Fruit fly (Drosophila melanogaster) whole organism, embryonic: ENCODE data around the gene klu.

Experiments used
- CG11456 ChIP-seq: fragments of 200-800 bp; sonication (Bioruptor generic); IDR thresholded peaks from 3 replicates; pipeline ENCODE4 v1.3.6; 2022; ENCODE audit warnings: missing biosample characterization, missing genetic modification characterization
- CG12071 ChIP-seq: fragments of 200-800 bp; sonication (Bioruptor generic); optimal IDR thresholded peaks from 3 replicates; lab custom pipeline; 2018; ENCODE audit warnings: missing biosample characterization, mild to moderate bottlenecking, missing genetic modification characterization
- CG12769 ChIP-seq: fragments of 200-800 bp; sonication (Bioruptor generic); optimal IDR thresholded peaks from 2 replicates; lab custom pipeline; 2019; ENCODE audit warnings: missing biosample characterization, mild to moderate bottlenecking, missing genetic modification characterization, moderate library complexity
- CG13894 ChIP-seq: fragments of 200-800 bp; sonication (Bioruptor generic); optimal IDR thresholded peaks from 3 replicates; lab custom pipeline; 2018; ENCODE audit warnings: missing biosample characterization, mild to moderate bottlenecking, missing genetic modification characterization, moderate library complexity
- CG15073 ChIP-seq: fragments of 200-800 bp; sonication (Bioruptor generic); optimal IDR thresholded peaks from 2 replicates; lab custom pipeline; 2016; ENCODE audit warnings: missing biosample characterization, missing genetic modification characterization
- CG15269 ChIP-seq: fragments of 200-800 bp; sonication (Bioruptor generic); optimal IDR thresholded peaks from 2 replicates; lab custom pipeline; 2018; ENCODE audit warnings: missing biosample characterization, mild to moderate bottlenecking, missing genetic modification characterization, moderate library complexity
- CG15514 ChIP-seq: fragments of 200-800 bp; sonication (Bioruptor generic); optimal IDR thresholded peaks from 3 replicates; lab custom pipeline; 2017; ENCODE audit warnings: missing biosample characterization, missing genetic modification characterization, mild to moderate bottlenecking, moderate library complexity, missing genetic modification reagents
- CG17385 ChIP-seq: fragments of 200-800 bp; sonication (Bioruptor generic); optimal IDR thresholded peaks from 3 replicates; lab custom pipeline; 2018; ENCODE audit warnings: missing biosample characterization, mild to moderate bottlenecking, missing genetic modification characterization
- CG17612 ChIP-seq: fragments of 200-800 bp; sonication (Bioruptor generic); IDR thresholded peaks from 2 replicates; pipeline ENCODE4 v1.3.6; 2022; ENCODE audit warnings: missing biosample characterization, missing genetic modification characterization
- CG2199 ChIP-seq: fragments of 200-800 bp; sonication (Bioruptor generic); IDR thresholded peaks from 3 replicates; pipeline ENCODE4 v1.3.6; 2022; ENCODE audit warnings: missing biosample characterization, missing genetic modification characterization
- CG2875 ChIP-seq: fragments of 200-800 bp; sonication (Bioruptor generic); optimal IDR thresholded peaks from 2 replicates; lab custom pipeline; 2017; ENCODE audit warnings: missing biosample characterization, mild to moderate bottlenecking, missing genetic modification characterization, missing genetic modification reagents
- CG3995 ChIP-seq: fragments of 200-800 bp; sonication (Bioruptor generic); optimal IDR thresholded peaks from 3 replicates; lab custom pipeline; 2016; ENCODE audit warnings: missing biosample characterization, missing genetic modification characterization
- CG6791 ChIP-seq: fragments of 200-800 bp; sonication (Bioruptor generic); IDR thresholded peaks from 3 replicates; pipeline ENCODE4 v1.3.6; 2022; ENCODE audit warnings: missing biosample characterization, missing genetic modification characterization; ENCODE audit not compliant: partially characterized antibody
- CG8290 ChIP-seq, 3 experiments: fragments of 200-800 bp; sonication (Bioruptor generic); optimal IDR thresholded peaks; 2 replicates each; lab custom pipeline; 2016 to 2019; ENCODE audit warnings: missing biosample characterization in 3 of 3, missing genetic modification characterization in 3 of 3, mild to moderate bottlenecking in 2 of 3, moderate library complexity in 1 of 3
- CG9437 ChIP-seq: fragments of 200-800 bp; sonication (Bioruptor generic); optimal IDR thresholded peaks from 2 replicates; lab custom pipeline; 2018; ENCODE audit warnings: missing biosample characterization, mild to moderate bottlenecking, missing genetic modification characterization
- D19A ChIP-seq: fragments of 200-800 bp; optimal IDR thresholded peaks from 3 replicates; lab custom pipeline; 2019; ENCODE audit warnings: missing biosample characterization, mild to moderate bottlenecking, missing genetic modification characterization, moderate library complexity
- Dip3 ChIP-seq: fragments of 200-800 bp; sonication (Bioruptor generic); optimal IDR thresholded peaks from 3 replicates; lab custom pipeline; 2016; ENCODE audit warnings: missing biosample characterization, missing genetic modification characterization
- Drgx ChIP-seq: fragments of 200-800 bp; sonication (Bioruptor generic); IDR thresholded peaks from 2 replicates; pipeline ENCODE4 v1.3.6; 2022; ENCODE audit warnings: missing biosample characterization, missing genetic modification characterization
- Ets65A ChIP-seq: fragments of 200-800 bp; sonication (Bioruptor generic); peaks from one replicate; lab custom pipeline; 2016; ENCODE audit warnings: missing biosample characterization, missing genetic modification characterization
- Gug ChIP-seq: fragments of 200-800 bp; sonication (Bioruptor generic); IDR thresholded peaks from 4 replicates; pipeline ENCODE4 v1.3.6; 2022; ENCODE audit warnings: missing biosample characterization, missing genetic modification characterization
- HLH4C ChIP-seq: fragments of 200-800 bp; sonication (Bioruptor generic); IDR thresholded peaks from 3 replicates; pipeline ENCODE4 v1.3.6; 2022; ENCODE audit warnings: missing biosample characterization, missing genetic modification characterization; ENCODE audit not compliant: partially characterized antibody
- Hr78 ChIP-seq, 2 experiments: fragments of 200-800 bp in 1 of 2; fragments of >200 bp in 1 of 2; sonication (Bioruptor generic) in 1 of 2; optimal IDR thresholded peaks; 2 replicates each; lab custom pipeline; 2017 to 2019; ENCODE audit warnings: missing biosample characterization in 2 of 2, missing genetic modification characterization in 2 of 2, mild to moderate bottlenecking in 1 of 2, moderate library complexity in 1 of 2
- Hsf ChIP-seq: fragments of 200-800 bp; sonication (Bioruptor generic); optimal IDR thresholded peaks from 3 replicates; lab custom pipeline; 2016; ENCODE audit warnings: missing biosample characterization, missing genetic modification characterization
- MBD-R2 ChIP-seq: fragments of 200-800 bp; sonication (Bioruptor generic); IDR thresholded peaks from 2 replicates; pipeline ENCODE4 v1.3.6; 2022; ENCODE audit warnings: missing biosample characterization, missing genetic modification characterization
- Med ChIP-seq: fragments of 200-800 bp; sonication (Bioruptor generic); peaks from one replicate; lab custom pipeline; 2016; ENCODE audit warnings: missing biosample characterization, missing genetic modification characterization, mild to moderate bottlenecking, inconsistent platforms, moderate library complexity
- Mes4 ChIP-seq: fragments of 200-800 bp; sonication (Bioruptor generic); optimal IDR thresholded peaks from 2 replicates; lab custom pipeline; 2016; ENCODE audit warnings: missing biosample characterization, missing genetic modification characterization
- Mrtf ChIP-seq: fragments of 200-800 bp; sonication (Bioruptor generic); IDR thresholded peaks from 3 replicates; pipeline ENCODE4 v1.3.6; 2022; ENCODE audit warnings: missing biosample characterization, missing genetic modification characterization
- aop ChIP-seq: fragments of 200-800 bp; sonication (Bioruptor generic); IDR thresholded peaks from 2 replicates; pipeline ENCODE4 v1.3.6; 2022; ENCODE audit warnings: missing biosample characterization, missing genetic modification characterization
- chinmo ChIP-seq: fragments of 200-800 bp; sonication (Bioruptor generic); IDR thresholded peaks from 4 replicates; pipeline ENCODE4 v1.3.6; 2022; ENCODE audit warnings: missing biosample characterization, missing genetic modification characterization; ENCODE audit not compliant: partially characterized antibody
- cwo ChIP-seq: fragments of 200-800 bp; sonication (Bioruptor generic); optimal IDR thresholded peaks from 3 replicates; lab custom pipeline; 2017; ENCODE audit warnings: missing biosample characterization, missing genetic modification characterization, mild to moderate bottlenecking, moderate library complexity, missing genetic modification reagents
- esg ChIP-seq: fragments of 200-800 bp; sonication (Bioruptor generic); conservative IDR thresholded peaks from 2 replicates; pipeline ENCODE4 v1.3.6; 2022; ENCODE audit warnings: missing biosample characterization, missing genetic modification characterization
- gcm ChIP-seq: fragments of 200-800 bp; sonication (Bioruptor generic); optimal IDR thresholded peaks from 2 replicates; lab custom pipeline; 2019; ENCODE audit warnings: missing biosample characterization, mild to moderate bottlenecking, missing genetic modification characterization, moderate library complexity
- grn ChIP-seq: fragments of 200-800 bp; sonication (Bioruptor generic); optimal IDR thresholded peaks from 3 replicates; lab custom pipeline; 2017; ENCODE audit warnings: missing biosample characterization, missing genetic modification characterization
- hth ChIP-seq: fragments of >200 bp; optimal IDR thresholded peaks from 2 replicates; lab custom pipeline; 2017; ENCODE audit warnings: inconsistent platforms
- kni ChIP-seq: fragments of 200-800 bp; sonication (Bioruptor generic); optimal IDR thresholded peaks from 3 replicates; lab custom pipeline; 2017; ENCODE audit warnings: mild to moderate bottlenecking, missing biosample characterization, missing genetic modification reagents, missing genetic modification characterization
- knrl ChIP-seq: fragments of 200-800 bp; sonication (Bioruptor generic); IDR thresholded peaks from 3 replicates; pipeline ENCODE4 v1.3.6; 2022; ENCODE audit warnings: missing biosample characterization, missing genetic modification characterization; ENCODE audit not compliant: partially characterized antibody
- row ChIP-seq: fragments of 200-800 bp; sonication (Bioruptor generic); IDR thresholded peaks from 3 replicates; pipeline ENCODE4 v1.3.6; 2022; ENCODE audit warnings: missing biosample characterization, missing genetic modification characterization
- ttk ChIP-seq: fragments of 200-800 bp; sonication (Bioruptor generic); IDR thresholded peaks from 2 replicates; pipeline ENCODE4 v2.1.2; 2022; ENCODE audit warnings: missing biosample characterization, missing genetic modification characterization
- z ChIP-seq: fragments of 200-800 bp; sonication (Bioruptor generic); IDR thresholded peaks from 3 replicates; pipeline ENCODE4 v1.3.6; 2022; ENCODE audit warnings: missing biosample characterization, missing genetic modification characterization

Gene klu

DNA sequence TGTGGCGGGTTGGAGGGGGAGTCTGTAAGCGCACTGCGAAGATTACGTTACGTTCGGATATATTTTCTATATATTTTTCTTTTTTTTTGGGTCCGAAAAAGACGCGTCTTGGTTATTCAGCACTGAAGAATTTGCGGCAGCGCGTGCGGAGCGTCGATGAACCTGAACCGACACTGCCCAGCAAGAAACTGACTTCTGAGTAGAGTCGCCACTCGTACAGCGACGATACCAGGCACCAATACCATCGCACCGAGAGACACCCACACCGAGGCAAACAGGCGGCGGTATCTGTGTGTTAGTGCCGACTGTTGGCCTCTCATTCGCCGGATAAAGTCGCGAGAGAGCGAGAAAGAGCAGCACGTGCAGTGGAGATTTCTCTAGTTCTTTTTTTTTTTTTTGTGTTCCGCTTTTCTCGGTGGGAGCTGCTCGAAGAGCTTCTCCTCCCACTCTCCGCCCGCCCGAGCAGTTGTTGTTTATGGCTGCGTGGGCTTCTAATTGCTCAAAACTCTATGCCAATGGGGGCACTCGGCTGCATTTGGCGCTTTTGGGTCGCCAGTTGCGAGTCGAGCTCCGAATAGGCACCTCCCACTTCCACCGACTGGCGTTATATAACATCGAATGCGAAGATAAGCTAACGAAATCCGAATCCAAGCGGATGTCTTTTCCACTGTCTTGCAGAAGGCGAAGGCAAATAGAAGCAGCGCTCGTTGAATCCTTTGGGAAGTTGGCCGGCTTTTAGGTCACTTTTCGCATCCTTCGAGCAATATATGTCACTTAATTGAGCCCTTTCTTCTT lies at the start of gene klu (continued):
- TF ChIP-seq MBD-R2 (peak; percentile 25; the same call in 1 of the 2 replicates), Hsf (no peak), Mes4 (GFP tag; lab: Kevin White, UChicago) (no peak), aop (no peak), Hr78 (GFP tag; optimal IDR thresholded peaks at IDR 0.05; lab: Kevin White, UChicago) (peak in 1 of 2 experiments; percentile 30), CG17612 (GFP tag; lab: Robert Waterston, UW) (no peak), CG12071 (no peak), gcm (GFP tag; lab: Kevin White, UChicago) (no peak), HLH4C (GFP tag; lab: Robert Waterston, UW) (no peak; the same call in 2 of the 3 replicates), knrl (GFP tag; lab: Robert Waterston, UW) (no peak), cwo (peak; percentile 85), CG15073 (GFP tag; lab: Kevin White, UChicago) (no peak), hth (lab: Kevin White, UChicago) (no peak), ttk (no peak), CG6791 (GFP tag; lab: Robert Waterston, UW) (peak; percentile 23; the same call in 1 of the 3 replicates)
- TF ChIP-seq, all 482 proteins: peak for 77

dm6 chr3L:11053843-11054242 lies 44.9 kb upstream of the klu start, which contains the start of gene CG7888:
TSS of gene CG7888 (plus strand) at chr3L:11054035.
- TF ChIP-seq CG13894 (tag; lab: Kevin White, UChicago) (peak; percentile 63), CG15514 (GFP tag; lab: Kevin White, UChicago) (peak; percentile 18), CG15269 (tag; lab: Kevin White, UChicago) (peak; percentile 13), CG11456 (GFP tag; lab: Robert Waterston, UW) (0 out of 3 replicates have a peak, but pooled peaks have one; percentile 31), esg (GFP tag; lab: Robert Waterston, UW) (no peak), D19A (peak; percentile 14), CG2199 (0 out of 3 replicates have a peak, but pooled peaks have one; percentile 57), chinmo (GFP tag; lab: Robert Waterston, UW) (0 out of 4 replicates have a peak, but pooled peaks have one; percentile 23), CG8290 (GFP tag; optimal IDR thresholded peaks at IDR 0.05; lab: Kevin White, UChicago) (no peak), CG8290 (tag; optimal IDR thresholded peaks at IDR 0.05; lab: Kevin White, UChicago) (peak in 1 of 2 experiments; percentile 46), CG12769 (tag; lab: Kevin White, UChicago) (peak; percentile 3), row (GFP tag; lab: Robert Waterston, UW) (0 out of 3 replicates have a peak, but pooled peaks have one; percentile 11), Gug (no peak), CG2875 (GFP tag; lab: Kevin White, UChicago) (no peak), grn (GFP tag; lab: Kevin White, UChicago) (no peak), CG9437 (GFP tag; lab: Kevin White, UChicago) (no peak), CG3995 (GFP tag; lab: Kevin White, UChicago) (peak; percentile 15), kni (GFP tag; lab: Kevin White, UChicago) (no peak), z (no peak), Med (GFP tag; lab: Kevin White, UChicago) (peak; percentile 26)

DNA sequence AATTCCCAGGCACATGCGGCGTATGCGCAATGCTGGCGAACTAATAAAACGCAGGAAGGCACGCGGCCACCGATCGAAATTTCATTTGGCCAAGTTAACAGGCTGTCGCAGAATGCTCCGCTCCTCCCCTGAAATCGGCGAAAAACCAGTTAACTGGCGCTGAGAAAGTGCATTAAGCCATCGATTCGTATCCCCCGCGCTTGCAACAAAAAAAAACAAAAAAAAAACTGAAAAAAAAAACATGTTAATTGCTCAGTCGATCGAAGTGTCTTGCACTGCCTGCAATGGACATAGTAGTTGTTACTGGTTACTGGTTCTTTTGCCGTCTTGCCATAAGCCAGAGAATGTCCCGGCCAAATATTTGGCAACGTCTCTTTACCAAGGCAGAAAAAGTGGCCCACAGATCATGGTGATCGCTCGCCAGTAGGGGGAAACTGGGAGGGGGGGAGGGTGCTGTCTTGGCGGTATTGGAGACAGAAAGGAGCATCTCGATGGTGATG lies 43.8 kb upstream of the klu start:
- no peak for TF ChIP-seq CG17385 (GFP tag; lab: Kevin White, UChicago)
- peak; percentile 57; the same call in 1 of the 2 replicates for TF ChIP-seq Drgx (GFP tag; lab: Robert Waterston, UW)
- TF ChIP-seq Dip3, result no peak
- no peak for TF ChIP-seq Mrtf (GFP tag; lab: Robert Waterston, UW)
- TF ChIP-seq Ets65A, result peak; percentile 91
